Worm (Caenorhabditis elegans) whole organism, midembryonic: ENCODE data around the gene ZK380.4.
"Not testable (repeated sequence)": the region's sequence is repeated elsewhere in the genome, so short reads cannot be mapped to it uniquely, and the experiment has no call there.

Experiments used
- T22C8.4 ChIP-seq: fragments of 200-800 bp; sonication (Bioruptor generic); IDR thresholded peaks from 2 replicates; pipeline ENCODE4 v1.3.6; 2022; ENCODE audit warnings: missing genetic modification characterization, missing compliant biosample characterization
- cog-1 ChIP-seq: sonication (generic microtip); optimal IDR thresholded peaks from 2 replicates; lab custom pipeline; 2016; ENCODE audit warnings: missing genetic modification characterization, missing compliant biosample characterization
- flt-1 ChIP-seq: fragments of 200-800 bp; sonication (Bioruptor generic); IDR thresholded peaks from 2 replicates; pipeline ENCODE4 v1.3.6; 2022; ENCODE audit warnings: missing genetic modification characterization, missing compliant biosample characterization
- klf-2 ChIP-seq: fragments of 200-800 bp; sonication (Bioruptor generic); conservative IDR thresholded peaks from 2 replicates; pipeline ENCODE4 v1.3.6; 2022; ENCODE audit warnings: missing genetic modification reagents, missing genetic modification characterization, missing compliant biosample characterization
- med-1 ChIP-seq: sonication (generic microtip); optimal IDR thresholded peaks from 2 replicates; lab custom pipeline; 2017; ENCODE audit warnings: missing genetic modification characterization, mild to moderate bottlenecking, missing compliant biosample characterization, antibody characterized with exemption, missing genetic modification reagents; ENCODE audit not compliant: insufficient read depth
- ref-1 ChIP-seq: fragments of 200-800 bp; sonication (Bioruptor generic); conservative IDR thresholded peaks from 2 replicates; pipeline ENCODE4 v1.3.6; 2022; ENCODE audit warnings: missing genetic modification reagents, missing genetic modification characterization, missing compliant biosample characterization
- tab-1 ChIP-seq: fragments of 200-800 bp; sonication (Bioruptor generic); IDR thresholded peaks from 2 replicates; pipeline ENCODE4 v1.3.6; 2022; ENCODE audit warnings: missing genetic modification characterization, missing compliant biosample characterization
- ztf-23 ChIP-seq: fragments of 200-800 bp; sonication (Bioruptor generic); IDR thresholded peaks from 2 replicates; pipeline ENCODE4 v1.3.6; 2022; ENCODE audit warnings: missing genetic modification reagents, missing genetic modification characterization, missing compliant biosample characterization
- ztf-29 ChIP-seq: fragments of 200-800 bp; sonication (Bioruptor generic); IDR thresholded peaks from 2 replicates; pipeline ENCODE4 v1.3.6; 2022; ENCODE audit warnings: missing genetic modification reagents, missing genetic modification characterization, missing compliant biosample characterization

ZK380.4 gene

DNA sequence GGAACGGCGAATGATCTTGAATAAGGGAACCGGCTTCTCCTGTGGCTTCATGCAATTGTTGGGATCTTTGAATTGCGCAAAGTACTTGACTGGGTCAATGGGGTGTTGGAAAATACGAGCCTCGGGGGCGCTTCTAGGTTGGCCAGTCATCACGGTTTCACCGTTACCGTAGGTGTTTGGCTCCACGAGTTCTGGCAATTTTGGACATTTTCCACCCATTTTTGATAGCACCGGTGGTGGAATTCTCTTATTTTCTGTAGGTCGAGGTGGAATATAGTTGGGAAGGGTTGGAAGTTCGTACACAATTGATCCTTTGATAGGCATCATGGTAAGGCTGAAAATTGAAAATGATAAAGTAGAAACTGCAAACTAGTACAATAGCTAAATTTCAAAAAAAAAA, at the start of gene ZK380.4:
Gene ZK380.4, minus strand, starts transcription at position 327 of the 400 bp plus-strand sequence.
- TF ChIP-seq klf-2 (GFP tag; lab: Robert Waterston, UW): no peak
- no peak for TF ChIP-seq ztf-29 (GFP tag; lab: Robert Waterston, UW)
- no peak for TF ChIP-seq ref-1 (GFP tag; lab: Robert Waterston, UW)
- TF ChIP-seq cog-1: no peak
- no peak for TF ChIP-seq med-1 (GFP tag; lab: Kevin White, UChicago)
- TF ChIP-seq tab-1 (GFP tag; lab: Robert Waterston, UW): no peak
- no peak for TF ChIP-seq flt-1 (GFP tag; lab: Robert Waterston, UW)

ce11 chrX:1698476-1698875, 46.7 kb upstream of the ZK380.4 start:
- no peak for TF ChIP-seq ztf-23 (GFP tag; lab: Robert Waterston, UW)
- TF ChIP-seq tab-1 (GFP tag; lab: Robert Waterston, UW): no peak
- no peak for TF ChIP-seq med-1 (GFP tag; lab: Kevin White, UChicago)
- no peak for TF ChIP-seq ztf-29 (GFP tag; lab: Robert Waterston, UW)
- TF ChIP-seq ref-1 (GFP tag; lab: Robert Waterston, UW): no peak
- no peak for TF ChIP-seq flt-1 (GFP tag; lab: Robert Waterston, UW)
- TF ChIP-seq klf-2 (GFP tag; lab: Robert Waterston, UW): no peak
- no peak for TF ChIP-seq cog-1
- no peak for TF ChIP-seq T22C8.4

ce11 chrX:1696879-1697278, 45.1 kb upstream of the ZK380.4 start, which contains the start of gene C36C9.4:
Gene C36C9.4, minus strand, starts transcription at chrX:1696979.
- TF ChIP-seq ztf-23 (GFP tag; lab: Robert Waterston, UW); med-1 (GFP tag; lab: Kevin White, UChicago); cog-1: not testable (repeated sequence)

ce11 chrX:1690894-1691293, 39.1 kb upstream of the ZK380.4 start, which contains the start of gene C36C9.6:
Gene C36C9.6, minus strand, starts transcription at chrX:1690994.
- not testable (repeated sequence) for TF ChIP-seq klf-2 (GFP tag; lab: Robert Waterston, UW); ref-1 (GFP tag; lab: Robert Waterston, UW); cog-1

DNA sequence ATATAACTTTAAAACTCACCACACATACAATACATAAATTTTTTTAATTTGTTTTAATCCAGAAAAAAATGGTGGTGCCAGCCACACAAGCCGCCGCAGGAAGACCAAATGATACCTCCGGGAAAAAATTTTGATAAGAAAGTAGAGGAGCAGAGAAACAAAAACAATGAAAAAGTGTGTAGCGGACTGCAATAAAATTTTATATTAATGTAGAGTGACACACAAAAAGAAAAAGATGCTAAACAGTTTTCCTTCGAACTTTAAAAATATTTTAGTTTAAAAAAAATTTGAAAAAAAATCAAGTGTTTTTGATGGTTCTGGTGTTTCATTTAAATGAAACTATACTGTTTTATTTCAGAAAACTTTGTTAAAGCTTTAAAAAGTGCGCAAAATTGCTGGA, 38.2 kb upstream of the ZK380.4 start, which contains the start of gene C36C9.12:
Gene C36C9.12, minus strand, starts transcription at position 101 of the 400 bp plus-strand sequence.
- TF ChIP-seq med-1 (GFP tag; lab: Kevin White, UChicago); klf-2 (GFP tag; lab: Robert Waterston, UW); tab-1 (GFP tag; lab: Robert Waterston, UW): not testable (repeated sequence)

ce11 chrX:1687079-1687478, 35.3 kb upstream of the ZK380.4 start, which contains the start of gene C36C9.11:
Gene C36C9.11, plus strand, starts transcription at chrX:1687379.
- not testable (repeated sequence) for TF ChIP-seq cog-1; klf-2 (GFP tag; lab: Robert Waterston, UW); ref-1 (GFP tag; lab: Robert Waterston, UW)

- no peak for TF ChIP-seq flt-1 (GFP tag; lab: Robert Waterston, UW)
Observed at ce11 chrX:1682558-1682957, 30.8 kb upstream of the ZK380.4 start, which contains the start of gene meg-4. Gene meg-4, plus strand, starts transcription at chrX:1682954.

- TF ChIP-seq ztf-23 (GFP tag; lab: Robert Waterston, UW) (no peak), tab-1 (GFP tag; lab: Robert Waterston, UW) (no peak), ztf-29 (GFP tag; lab: Robert Waterston, UW) (no peak), T22C8.4 (no peak), ref-1 (GFP tag; lab: Robert Waterston, UW) (no peak)
Observed at ce11 chrX:1678021-1678420, 26.2 kb upstream of the ZK380.4 start, which contains the start of gene fbxa-170. Gene fbxa-170, minus strand, starts transcription at chrX:1678121.

DNA sequence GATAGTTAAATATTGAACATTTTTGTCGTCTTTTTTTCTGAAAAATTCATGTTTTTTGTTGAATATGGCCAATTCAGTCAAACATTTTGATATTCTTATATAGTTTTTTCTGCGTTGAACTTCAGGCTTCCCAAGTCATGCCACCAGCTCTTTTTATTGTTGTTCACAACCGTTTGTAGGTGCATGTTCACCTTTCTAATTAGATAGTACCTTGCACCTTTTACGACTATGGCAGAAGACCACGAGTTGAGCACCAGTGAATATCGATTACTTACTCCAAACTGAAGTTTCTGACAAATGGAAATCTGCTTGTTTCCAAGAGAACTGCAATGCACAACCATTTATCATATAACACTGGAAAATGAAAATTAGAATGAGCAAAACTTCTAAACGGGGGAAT, 24.1 kb upstream of the ZK380.4 start:
- no peak for TF ChIP-seq flt-1 (GFP tag; lab: Robert Waterston, UW)
- no peak for TF ChIP-seq ztf-29 (GFP tag; lab: Robert Waterston, UW)
- no peak for TF ChIP-seq klf-2 (GFP tag; lab: Robert Waterston, UW)
- TF ChIP-seq tab-1 (GFP tag; lab: Robert Waterston, UW): no peak
- TF ChIP-seq ref-1 (GFP tag; lab: Robert Waterston, UW): no peak
- no peak for TF ChIP-seq T22C8.4
- no peak for TF ChIP-seq ztf-23 (GFP tag; lab: Robert Waterston, UW)
- no peak for TF ChIP-seq cog-1
- no peak for TF ChIP-seq med-1 (GFP tag; lab: Kevin White, UChicago)

- TF ChIP-seq klf-2 (GFP tag; lab: Robert Waterston, UW) (no peak), ref-1 (GFP tag; lab: Robert Waterston, UW) (no peak), cog-1 (no peak), tab-1 (GFP tag; lab: Robert Waterston, UW) (no peak), ztf-23 (GFP tag; lab: Robert Waterston, UW) (no peak), flt-1 (GFP tag; lab: Robert Waterston, UW) (no peak), med-1 (GFP tag; lab: Kevin White, UChicago) (no peak), ztf-29 (GFP tag; lab: Robert Waterston, UW) (no peak)
Observed at ce11 chrX:1674056-1674455, 22.3 kb upstream of the ZK380.4 start, which contains the start of gene tbx-31. Gene tbx-31, minus strand, starts transcription at chrX:1674156.

DNA sequence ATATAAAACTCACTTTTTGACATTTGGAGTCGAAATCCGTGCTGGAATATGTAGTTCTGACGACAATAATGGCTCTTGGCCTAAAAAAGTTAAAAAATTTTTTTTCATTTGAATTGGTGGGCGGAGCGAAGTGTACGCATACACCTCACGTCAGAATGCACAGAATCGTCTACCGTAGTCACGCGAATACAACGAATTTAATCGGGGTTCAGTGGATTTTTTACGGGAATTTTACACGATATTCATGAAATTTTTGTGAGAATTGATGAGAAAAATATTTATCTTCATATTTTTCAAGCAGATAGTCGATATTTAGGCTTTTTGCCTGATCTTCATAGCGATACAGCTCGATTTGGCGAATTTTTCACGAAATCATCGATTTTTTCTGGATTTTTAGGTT, 17.0 kb upstream of the ZK380.4 start, which contains the start of gene R09H3.3:
Gene R09H3.3, minus strand, starts transcription at position 101 of the 400 bp plus-strand sequence.
- TF ChIP-seq flt-1 (GFP tag; lab: Robert Waterston, UW): no peak
- no peak for TF ChIP-seq cog-1
- TF ChIP-seq med-1 (GFP tag; lab: Kevin White, UChicago): no peak
- TF ChIP-seq klf-2 (GFP tag; lab: Robert Waterston, UW): no peak
- TF ChIP-seq tab-1 (GFP tag; lab: Robert Waterston, UW): no peak
- no peak for TF ChIP-seq ztf-23 (GFP tag; lab: Robert Waterston, UW)
- no peak for TF ChIP-seq T22C8.4
- no peak for TF ChIP-seq ztf-29 (GFP tag; lab: Robert Waterston, UW)
- TF ChIP-seq ref-1 (GFP tag; lab: Robert Waterston, UW): no peak
